Fruit fly (Drosophila melanogaster) whole organism, embryonic: Measurements from ENCODE around the gene Sas-4.

Source experiments
- Atf3 ChIP-seq: fragments of 200-800 bp; sonication (Bioruptor generic); optimal IDR thresholded peaks from 3 replicates; lab custom pipeline; 2016; ENCODE audit warnings: missing biosample characterization, missing genetic modification characterization
- BEAF-32 ChIP-seq: fragments of 200-800 bp; sonication (Bioruptor generic); optimal IDR thresholded peaks from 3 replicates; lab custom pipeline; 2017; ENCODE audit warnings: missing biosample characterization, missing genetic modification characterization, mild to moderate bottlenecking, moderate library complexity, missing genetic modification reagents
- Bdp1 ChIP-seq: fragments of 200-800 bp; sonication (Bioruptor generic); optimal IDR thresholded peaks from 3 replicates; lab custom pipeline; 2016; ENCODE audit warnings: missing biosample characterization, missing genetic modification characterization
- Bgb ChIP-seq: fragments of 200-800 bp; sonication (Bioruptor generic); IDR thresholded peaks from 2 replicates; pipeline ENCODE4 v1.3.6; 2022; ENCODE audit warnings: missing biosample characterization, missing genetic modification characterization; ENCODE audit not compliant: partially characterized antibody
- Blimp-1 ChIP-seq: fragments of 200-800 bp; sonication (Bioruptor generic); optimal IDR thresholded peaks from 3 replicates; lab custom pipeline; 2018; ENCODE audit warnings: missing biosample characterization, missing genetic modification characterization, mild to moderate bottlenecking, moderate library complexity, missing genetic modification reagents
- CG11247 ChIP-seq: fragments of 200-800 bp; sonication (Bioruptor generic); IDR thresholded peaks from 2 replicates; pipeline ENCODE4 v1.3.6; 2022; ENCODE audit warnings: missing biosample characterization, missing genetic modification characterization
- CG12155 ChIP-seq: fragments of 200-800 bp; sonication (Bioruptor generic); optimal IDR thresholded peaks from 3 replicates; lab custom pipeline; 2016; ENCODE audit warnings: missing biosample characterization, missing genetic modification characterization
- CG15073 ChIP-seq: fragments of 200-800 bp; sonication (Bioruptor generic); optimal IDR thresholded peaks from 2 replicates; lab custom pipeline; 2016; ENCODE audit warnings: missing biosample characterization, missing genetic modification characterization
- CG17186 ChIP-seq: fragments of 200-800 bp; sonication (Bioruptor generic); optimal IDR thresholded peaks from 3 replicates; lab custom pipeline; 2017; ENCODE audit warnings: missing biosample characterization, missing genetic modification reagents, missing genetic modification characterization
- CG3065 ChIP-seq: fragments of 200-800 bp; sonication (Bioruptor generic); optimal IDR thresholded peaks from 2 replicates; lab custom pipeline; 2016; ENCODE audit warnings: missing biosample characterization, missing genetic modification characterization
- CG3407 ChIP-seq: fragments of 200-800 bp; sonication (Bioruptor generic); optimal IDR thresholded peaks from 2 replicates; lab custom pipeline; 2018; ENCODE audit warnings: missing biosample characterization, mild to moderate bottlenecking, missing genetic modification characterization
- CG34224 ChIP-seq: fragments of 200-800 bp; sonication (Bioruptor generic); IDR thresholded peaks from 3 replicates; pipeline ENCODE4 v1.3.6; 2022; ENCODE audit warnings: missing biosample characterization, missing genetic modification characterization; ENCODE audit not compliant: partially characterized antibody
- CG4282 ChIP-seq: fragments of 200-800 bp; sonication (Bioruptor generic); optimal IDR thresholded peaks from 2 replicates; lab custom pipeline; 2016; ENCODE audit warnings: missing biosample characterization, missing genetic modification characterization
- CG4404 ChIP-seq: fragments of 200-800 bp; sonication (Bioruptor generic); IDR thresholded peaks from 2 replicates; pipeline ENCODE4 v1.3.6; 2022; ENCODE audit warnings: missing biosample characterization, missing genetic modification characterization
- CG7745 ChIP-seq: fragments of 200-800 bp; sonication (Bioruptor generic); optimal IDR thresholded peaks from 2 replicates; lab custom pipeline; 2018; ENCODE audit warnings: missing biosample characterization, mild to moderate bottlenecking, missing genetic modification characterization, moderate library complexity
- CG8281 ChIP-seq: fragments of 200-800 bp; sonication (Bioruptor generic); optimal IDR thresholded peaks from 2 replicates; lab custom pipeline; 2018; ENCODE audit warnings: missing biosample characterization, mild to moderate bottlenecking, missing genetic modification characterization, moderate library complexity
- CG9797 ChIP-seq: fragments of 200-800 bp; sonication (Bioruptor generic); optimal IDR thresholded peaks from 3 replicates; lab custom pipeline; 2018; ENCODE audit warnings: missing biosample characterization, mild to moderate bottlenecking, missing genetic modification characterization
- Dbx ChIP-seq: fragments of 200-800 bp; sonication (Bioruptor generic); IDR thresholded peaks from 3 replicates; pipeline ENCODE4 v1.3.6; 2022; ENCODE audit warnings: missing biosample characterization, missing genetic modification characterization
- Dip3 ChIP-seq: fragments of 200-800 bp; sonication (Bioruptor generic); optimal IDR thresholded peaks from 3 replicates; lab custom pipeline; 2016; ENCODE audit warnings: missing biosample characterization, missing genetic modification characterization
- Ets97D ChIP-seq: fragments of 200-800 bp; sonication (Bioruptor generic); optimal IDR thresholded peaks from 3 replicates; lab custom pipeline; 2016; ENCODE audit warnings: missing biosample characterization, missing genetic modification characterization
- HLHmδ ChIP-seq: fragments of 200-800 bp; sonication (Bioruptor generic); optimal IDR thresholded peaks from 2 replicates; lab custom pipeline; 2018; ENCODE audit warnings: missing biosample characterization, mild to moderate bottlenecking, missing genetic modification characterization, moderate library complexity
- HmgZ ChIP-seq: fragments of 200-800 bp; sonication (Bioruptor generic); optimal IDR thresholded peaks from 2 replicates; lab custom pipeline; 2018; ENCODE audit warnings: missing biosample characterization, mild to moderate bottlenecking, missing genetic modification characterization
- Hmx ChIP-seq: fragments of 200-800 bp; sonication (Bioruptor generic); optimal IDR thresholded peaks from 2 replicates; lab custom pipeline; 2016; ENCODE audit warnings: missing biosample characterization, missing genetic modification characterization
- Hr39 ChIP-seq: fragments of >200 bp; optimal IDR thresholded peaks from 2 replicates; lab custom pipeline; 2017
- Med ChIP-seq: fragments of 200-800 bp; sonication (Bioruptor generic); peaks from one replicate; lab custom pipeline; 2016; ENCODE audit warnings: missing biosample characterization, missing genetic modification characterization, mild to moderate bottlenecking, inconsistent platforms, moderate library complexity
- NK7.1 ChIP-seq: fragments of 200-800 bp; sonication (Bioruptor generic); optimal IDR thresholded peaks from 3 replicates; lab custom pipeline; 2016; ENCODE audit warnings: missing biosample characterization, missing genetic modification characterization
- Ptx1 ChIP-seq: fragments of 200-800 bp; sonication (Bioruptor generic); IDR thresholded peaks from 2 replicates; pipeline ENCODE4 v1.3.6; 2022; ENCODE audit warnings: missing biosample characterization, missing genetic modification characterization
- Usf ChIP-seq: fragments of 200-800 bp; sonication (Bioruptor generic); optimal IDR thresholded peaks from 2 replicates; lab custom pipeline; 2017; ENCODE audit warnings: missing genotype, missing biosample characterization, missing genetic modification characterization
- az2 ChIP-seq: fragments of 200-800 bp; sonication (Bioruptor generic); optimal IDR thresholded peaks from 3 replicates; lab custom pipeline; 2016; ENCODE audit warnings: missing biosample characterization, missing genetic modification characterization
- cato ChIP-seq: fragments of 200-800 bp; sonication (Bioruptor generic); optimal IDR thresholded peaks from 2 replicates; lab custom pipeline; 2016; ENCODE audit warnings: missing biosample characterization, missing genetic modification characterization, borderline replicate concordance
- corto ChIP-seq: fragments of 200-800 bp; sonication (Bioruptor generic); optimal IDR thresholded peaks from 2 replicates; lab custom pipeline; 2016; ENCODE audit warnings: missing biosample characterization, mild to moderate bottlenecking, missing genetic modification characterization, moderate library complexity
- dimm ChIP-seq: fragments of 200-800 bp; sonication (Bioruptor generic); IDR thresholded peaks from 2 replicates; pipeline ENCODE4 v1.3.6; 2022; ENCODE audit warnings: missing biosample characterization, missing genetic modification characterization
- emc ChIP-seq: fragments of 200-800 bp; sonication (Bioruptor generic); optimal IDR thresholded peaks from 2 replicates; lab custom pipeline; 2016; ENCODE audit warnings: missing biosample characterization, missing genetic modification characterization
- esg ChIP-seq: fragments of 200-800 bp; sonication (Bioruptor generic); conservative IDR thresholded peaks from 2 replicates; pipeline ENCODE4 v1.3.6; 2022; ENCODE audit warnings: missing biosample characterization, missing genetic modification characterization
- eve ChIP-seq, 2 experiments: fragments of >200 bp; optimal IDR thresholded peaks; 2 replicates each; lab custom pipeline; 2017; ENCODE audit warnings: missing biosample characterization in 2 of 2, missing genetic modification characterization in 2 of 2
- fd102C ChIP-seq: fragments of 200-800 bp; sonication (Bioruptor generic); optimal IDR thresholded peaks from 2 replicates; lab custom pipeline; 2018; ENCODE audit warnings: missing biosample characterization, mild to moderate bottlenecking, missing genetic modification characterization, moderate library complexity
- gce ChIP-seq: fragments of 200-800 bp; sonication (Bioruptor generic); IDR thresholded peaks from 3 replicates; pipeline ENCODE4 v1.3.6; 2022; ENCODE audit warnings: missing biosample characterization, missing genetic modification characterization
- hkb ChIP-seq, 2 experiments: fragments of 200-800 bp in 1 of 2; fragments of >200 bp in 1 of 2; sonication (Bioruptor generic) in 1 of 2; IDR thresholded peaks in 1 of 2; optimal IDR thresholded peaks in 1 of 2; 2 replicates each; pipeline versions ENCODE4 v1.3.6 to Lab custom; 2017 to 2022; ENCODE audit warnings: missing biosample characterization in 1 of 2, missing genetic modification characterization in 1 of 2
- phol ChIP-seq: fragments of 200-800 bp; sonication (Bioruptor generic); optimal IDR thresholded peaks from 3 replicates; lab custom pipeline; 2018; ENCODE audit warnings: missing biosample characterization, mild to moderate bottlenecking, missing genetic modification characterization, moderate library complexity
- pum ChIP-seq: fragments of 200-800 bp; sonication (Bioruptor generic); optimal IDR thresholded peaks from 2 replicates; lab custom pipeline; 2016; ENCODE audit warnings: missing biosample characterization, missing genetic modification characterization
- rib ChIP-seq: fragments of 200-800 bp; sonication (Bioruptor generic); IDR thresholded peaks from 2 replicates; pipeline ENCODE4 v1.3.6; 2022; ENCODE audit warnings: missing biosample characterization, missing genetic modification characterization
- row ChIP-seq: fragments of 200-800 bp; sonication (Bioruptor generic); IDR thresholded peaks from 3 replicates; pipeline ENCODE4 v1.3.6; 2022; ENCODE audit warnings: missing biosample characterization, missing genetic modification characterization
- sens ChIP-seq: fragments of 200-800 bp; sonication (Bioruptor generic); peaks from one replicate; lab custom pipeline; 2016; ENCODE audit warnings: missing biosample characterization, missing genetic modification characterization
- sisA ChIP-seq: fragments of 200-800 bp; sonication (Bioruptor generic); IDR thresholded peaks from 2 replicates; pipeline ENCODE4 v1.3.6; 2022; ENCODE audit warnings: missing biosample characterization, missing genetic modification characterization
- so ChIP-seq: fragments of 200-800 bp; sonication (Bioruptor generic); IDR thresholded peaks from 3 replicates; pipeline ENCODE4 v1.3.6; 2022; ENCODE audit warnings: missing biosample characterization, missing genetic modification characterization
- sr ChIP-seq: fragments of 200-800 bp; sonication (Bioruptor generic); IDR thresholded peaks from 3 replicates; pipeline ENCODE4 v1.3.6; 2022; ENCODE audit warnings: missing biosample characterization, missing genetic modification characterization
- ssp ChIP-seq: fragments of 200-800 bp; sonication (Bioruptor generic); IDR thresholded peaks from 2 replicates; pipeline ENCODE4 v1.3.6; 2022; ENCODE audit warnings: missing biosample characterization, missing genetic modification characterization
- vnd ChIP-seq: fragments of 200-800 bp; sonication (Bioruptor generic); IDR thresholded peaks from 3 replicates; pipeline ENCODE4 v1.3.6; 2022; ENCODE audit warnings: missing biosample characterization, missing genetic modification characterization; ENCODE audit not compliant: partially characterized antibody
- wdn ChIP-seq: fragments of 200-800 bp; sonication (Bioruptor generic); IDR thresholded peaks from 2 replicates; pipeline ENCODE4 v1.3.6; 2022; ENCODE audit warnings: missing biosample characterization, missing genetic modification characterization

Gene Sas-4

DNA sequence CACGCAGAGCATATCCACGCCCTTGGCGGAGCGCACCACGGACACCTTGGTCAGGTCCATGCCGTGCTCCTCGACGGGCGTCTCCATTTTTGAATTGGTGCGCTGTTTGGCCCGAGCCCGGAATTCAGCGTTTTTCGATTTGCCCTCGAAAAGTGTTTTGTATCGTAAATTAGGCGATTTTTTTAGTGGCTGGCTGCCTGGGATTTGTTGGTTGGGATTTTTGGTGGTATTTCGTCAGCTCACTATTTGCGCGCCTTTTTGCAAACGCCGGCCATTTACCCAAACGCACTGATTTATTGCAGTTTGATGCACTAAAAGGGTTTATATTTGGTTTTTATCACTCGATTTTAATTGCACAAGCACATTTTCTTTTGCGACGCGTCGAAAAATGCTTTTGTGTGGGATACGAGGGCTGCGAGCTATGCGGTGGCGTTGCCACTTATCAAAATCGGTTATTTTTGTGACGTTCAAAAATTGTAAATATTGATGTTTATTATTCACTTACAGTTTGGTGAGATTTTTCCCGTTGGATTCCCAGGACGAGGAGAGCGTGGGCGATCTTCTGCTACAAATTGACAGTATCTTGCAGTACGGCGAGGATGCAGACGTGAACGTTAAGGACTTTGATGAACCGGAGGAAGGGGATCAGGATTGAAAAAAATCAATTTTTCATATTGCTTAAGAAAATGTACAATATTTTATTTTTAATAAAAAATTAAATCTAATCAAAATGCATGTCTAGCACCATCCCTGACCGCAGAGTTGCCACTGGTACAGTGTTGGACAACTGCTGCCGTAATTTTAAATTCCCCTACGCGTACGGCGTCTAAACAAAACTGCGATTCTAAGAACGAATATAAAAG lies at the start of gene Sas-4, which contains the start of gene gfzf (continued):
- TF ChIP-seq NK7.1 (GFP tag; lab: Kevin White, UChicago) (no peak), sisA (GFP tag; lab: Robert Waterston, UW) (peak; percentile 73), phol (peak; percentile 75), cato (GFP tag; lab: Kevin White, UChicago) (peak; percentile 56), dimm (GFP tag; lab: Robert Waterston, UW) (no peak), sr (GFP tag; lab: Robert Waterston, UW) (no peak), fd102C (GFP tag; lab: Kevin White, UChicago) (no peak), Dip3 (peak; percentile 59), hkb (optimal IDR thresholded peaks at IDR 0.05; lab: Kevin White, UChicago) (no peak), hkb (GFP tag; IDR thresholded peaks at IDR 0.05; lab: Robert Waterston, UW) (peak; percentile 48; the same call in 1 of the 2 replicates), eve (GFP tag; optimal IDR thresholded peaks at IDR 0.05; lab: Kevin White, UChicago) (no peak), Bdp1 (GFP tag; lab: Kevin White, UChicago) (peak; percentile 11), CG8281 (no peak), Usf (GFP tag; lab: Kevin White, UChicago) (peak; percentile 64), CG34224 (no peak), CG4282 (GFP tag; lab: Kevin White, UChicago) (no peak), esg (GFP tag; lab: Robert Waterston, UW) (peak; percentile 74), Med (GFP tag; lab: Kevin White, UChicago) (peak; percentile 82), sens (GFP tag; lab: Kevin White, UChicago) (peak; percentile 91), Atf3 (GFP tag; lab: Kevin White, UChicago) (peak; percentile 43), Ets97D (GFP tag; lab: Kevin White, UChicago) (no peak), CG4404 (GFP tag; lab: Robert Waterston, UW) (peak; percentile 62; the same call in 1 of the 2 replicates), so (GFP tag; lab: Robert Waterston, UW) (no peak), vnd (GFP tag; lab: Robert Waterston, UW) (no peak), row (GFP tag; lab: Robert Waterston, UW) (peak; percentile 75), Hmx (GFP tag; lab: Kevin White, UChicago) (no peak), CG9797 (GFP tag; lab: Kevin White, UChicago) (peak; percentile 43), Dbx (GFP tag; lab: Robert Waterston, UW) (peak; percentile 54; the same call in 2 of the 3 replicates), CG3065 (no peak), gce (GFP tag; lab: Robert Waterston, UW) (no peak), CG11247 (GFP tag; lab: Robert Waterston, UW) (peak; percentile 36; the same call in 1 of the 2 replicates), BEAF-32 (GFP tag; lab: Kevin White, UChicago) (peak; percentile 40), az2 (GFP tag; lab: Kevin White, UChicago) (peak; percentile 58), wdn (peak; percentile 39; the same call in 1 of the 2 replicates), Hr39 (lab: Kevin White, UChicago) (no peak), HmgZ (tag; lab: Kevin White, UChicago) (peak; percentile 19), corto (GFP tag; lab: Kevin White, UChicago) (no peak), pum (GFP tag; lab: Kevin White, UChicago) (peak; percentile 27), CG17186 (GFP tag; lab: Kevin White, UChicago) (no peak), ssp (peak; percentile 39), HLHmδ (no peak), Ptx1 (GFP tag; lab: Robert Waterston, UW) (peak; percentile 73), Bgb (no peak), CG3407 (peak; percentile 25), CG7745 (tag; lab: Kevin White, UChicago) (no peak), emc (no peak), CG12155 (GFP tag; lab: Kevin White, UChicago) (peak; percentile 44), Blimp-1 (GFP tag; lab: Kevin White, UChicago) (peak; percentile 33), CG15073 (no peak), rib (GFP tag; lab: Robert Waterston, UW) (no peak)
